Fruit fly (Drosophila melanogaster) whole organism, embryonic: ENCODE data around the gene CG13716.

Experiments used
- Ada2b ChIP-seq: fragments of 200-800 bp; sonication (Bioruptor generic); IDR thresholded peaks from 2 replicates; pipeline ENCODE4 v1.3.6; 2022; ENCODE audit warnings: missing biosample characterization, missing genetic modification characterization
- Bgb ChIP-seq: fragments of 200-800 bp; sonication (Bioruptor generic); IDR thresholded peaks from 2 replicates; pipeline ENCODE4 v1.3.6; 2022; ENCODE audit warnings: missing biosample characterization, missing genetic modification characterization; ENCODE audit not compliant: partially characterized antibody
- CG10274 ChIP-seq: fragments of 200-800 bp; sonication (Bioruptor generic); optimal IDR thresholded peaks from 3 replicates; lab custom pipeline; 2017; ENCODE audit warnings: missing biosample characterization, mild to moderate bottlenecking, missing genetic modification characterization
- CG10565 ChIP-seq: fragments of 200-800 bp; sonication (Bioruptor generic); optimal IDR thresholded peaks from 3 replicates; lab custom pipeline; 2016; ENCODE audit warnings: missing biosample characterization, mild to moderate bottlenecking, missing genetic modification characterization
- CG12104 ChIP-seq: fragments of 200-800 bp; sonication (Bioruptor generic); optimal IDR thresholded peaks from 3 replicates; lab custom pipeline; 2016; ENCODE audit warnings: missing biosample characterization, missing genetic modification characterization
- CG12155 ChIP-seq: fragments of 200-800 bp; sonication (Bioruptor generic); optimal IDR thresholded peaks from 3 replicates; lab custom pipeline; 2016; ENCODE audit warnings: missing biosample characterization, missing genetic modification characterization
- CG14014 ChIP-seq: fragments of 200-800 bp; sonication (Bioruptor generic); IDR thresholded peaks from 2 replicates; pipeline ENCODE4 v1.3.6; 2022; ENCODE audit warnings: missing biosample characterization, missing genetic modification characterization
- CG14050 ChIP-seq: fragments of 200-800 bp; sonication (Bioruptor generic); IDR thresholded peaks from 3 replicates; pipeline ENCODE4 v1.3.6; 2022; ENCODE audit warnings: missing biosample characterization, missing genetic modification characterization
- CG14441 ChIP-seq: fragments of 200-800 bp; sonication (Bioruptor generic); IDR thresholded peaks from 2 replicates; pipeline ENCODE4 v1.3.6; 2022; ENCODE audit warnings: missing biosample characterization, missing genetic modification characterization
- CG15011 ChIP-seq: fragments of 200-800 bp; sonication (Bioruptor generic); optimal IDR thresholded peaks from 3 replicates; lab custom pipeline; 2018; ENCODE audit warnings: missing biosample characterization, mild to moderate bottlenecking, missing genetic modification characterization
- CG1529 ChIP-seq: fragments of 200-800 bp; sonication (Bioruptor generic); optimal IDR thresholded peaks from 3 replicates; lab custom pipeline; 2018; ENCODE audit warnings: missing biosample characterization, missing genetic modification characterization
- CG1603 ChIP-seq: fragments of 200-800 bp; sonication (Bioruptor generic); optimal IDR thresholded peaks from 2 replicates; lab custom pipeline; 2019; ENCODE audit warnings: missing biosample characterization, mild to moderate bottlenecking, missing genetic modification characterization, moderate library complexity
- CG1647 ChIP-seq: fragments of 200-800 bp; sonication (Bioruptor generic); optimal IDR thresholded peaks from 3 replicates; lab custom pipeline; 2016; ENCODE audit warnings: missing biosample characterization, missing genetic modification characterization
- CG18764 ChIP-seq: fragments of 200-800 bp; sonication (Bioruptor generic); optimal IDR thresholded peaks from 3 replicates; lab custom pipeline; 2016; ENCODE audit warnings: missing biosample characterization, missing genetic modification characterization
- CG2678 ChIP-seq: fragments of 200-800 bp; sonication (Bioruptor generic); optimal IDR thresholded peaks from 3 replicates; lab custom pipeline; 2019; ENCODE audit warnings: missing biosample characterization, mild to moderate bottlenecking, missing genetic modification characterization, moderate library complexity
- CG2712 ChIP-seq: fragments of 200-800 bp; optimal IDR thresholded peaks from 3 replicates; lab custom pipeline; 2019; ENCODE audit warnings: missing biosample characterization, mild to moderate bottlenecking, missing genetic modification characterization, moderate library complexity
- CG2875 ChIP-seq: fragments of 200-800 bp; sonication (Bioruptor generic); optimal IDR thresholded peaks from 2 replicates; lab custom pipeline; 2017; ENCODE audit warnings: missing biosample characterization, mild to moderate bottlenecking, missing genetic modification characterization, missing genetic modification reagents
- CG32767 ChIP-seq: fragments of 200-800 bp; sonication (Bioruptor generic); IDR thresholded peaks from 2 replicates; pipeline ENCODE4 v1.3.6; 2022; ENCODE audit warnings: missing biosample characterization, missing genetic modification characterization
- CG32772 ChIP-seq: fragments of 200-800 bp; sonication (Bioruptor generic); IDR thresholded peaks from 2 replicates; pipeline ENCODE4 v1.3.6; 2022; ENCODE audit warnings: missing biosample characterization, missing genetic modification characterization
- CG4404 ChIP-seq: fragments of 200-800 bp; sonication (Bioruptor generic); IDR thresholded peaks from 2 replicates; pipeline ENCODE4 v1.3.6; 2022; ENCODE audit warnings: missing biosample characterization, missing genetic modification characterization
- CG8290 ChIP-seq, 3 experiments: fragments of 200-800 bp; sonication (Bioruptor generic); optimal IDR thresholded peaks; 2 replicates each; lab custom pipeline; 2016 to 2019; ENCODE audit warnings: missing biosample characterization in 3 of 3, missing genetic modification characterization in 3 of 3, mild to moderate bottlenecking in 2 of 3, moderate library complexity in 1 of 3
- CHES-1-like ChIP-seq: fragments of 200-800 bp; sonication (Bioruptor generic); optimal IDR thresholded peaks from 2 replicates; lab custom pipeline; 2016; ENCODE audit warnings: missing biosample characterization, missing genetic modification characterization
- Deaf1 ChIP-seq: fragments of 200-800 bp; optimal IDR thresholded peaks from 3 replicates; lab custom pipeline; 2019; ENCODE audit warnings: missing biosample characterization, mild to moderate bottlenecking, missing genetic modification characterization, moderate library complexity
- ERR ChIP-seq: fragments of 200-800 bp; sonication (Bioruptor generic); optimal IDR thresholded peaks from 2 replicates; lab custom pipeline; 2016; ENCODE audit warnings: missing biosample characterization, missing genetic modification characterization
- Ets65A ChIP-seq: fragments of 200-800 bp; sonication (Bioruptor generic); peaks from one replicate; lab custom pipeline; 2016; ENCODE audit warnings: missing biosample characterization, missing genetic modification characterization
- Lim3 ChIP-seq: fragments of 200-800 bp; sonication (Bioruptor generic); IDR thresholded peaks from 2 replicates; pipeline ENCODE4 v1.3.6; 2022; ENCODE audit warnings: missing biosample characterization, missing genetic modification characterization
- Nf-YB ChIP-seq: fragments of 200-800 bp; sonication (Bioruptor generic); optimal IDR thresholded peaks from 3 replicates; lab custom pipeline; 2019; ENCODE audit warnings: missing biosample characterization, mild to moderate bottlenecking, missing genetic modification characterization, moderate library complexity
- ab ChIP-seq: fragments of 200-800 bp; sonication (Bioruptor generic); optimal IDR thresholded peaks from 2 replicates; lab custom pipeline; 2016; ENCODE audit warnings: missing biosample characterization, missing genetic modification characterization
- ac ChIP-seq: fragments of 200-800 bp; sonication (Bioruptor generic); optimal IDR thresholded peaks from 3 replicates; lab custom pipeline; 2017; ENCODE audit warnings: missing biosample characterization, mild to moderate bottlenecking, missing genetic modification characterization
- ase ChIP-seq: fragments of 200-800 bp; sonication (Bioruptor generic); IDR thresholded peaks from 3 replicates; pipeline ENCODE4 v1.3.6; 2022; ENCODE audit warnings: missing biosample characterization, missing genetic modification characterization
- bigmax ChIP-seq: fragments of 200-800 bp; sonication (Bioruptor generic); optimal IDR thresholded peaks from 2 replicates; lab custom pipeline; 2018; ENCODE audit warnings: missing biosample characterization, mild to moderate bottlenecking, missing genetic modification characterization
- bowl ChIP-seq: fragments of 200-800 bp; sonication (Bioruptor generic); IDR thresholded peaks from 2 replicates; pipeline ENCODE4 v1.3.6; 2022; ENCODE audit warnings: missing biosample characterization, missing genetic modification characterization
- cg ChIP-seq: fragments of 200-800 bp; sonication (Bioruptor generic); optimal IDR thresholded peaks from 3 replicates; lab custom pipeline; 2019; ENCODE audit warnings: missing biosample characterization, mild to moderate bottlenecking, missing genetic modification characterization, moderate library complexity
- ems ChIP-seq: fragments of 200-800 bp; sonication (Bioruptor generic); optimal IDR thresholded peaks from 3 replicates; lab custom pipeline; 2016; ENCODE audit warnings: missing biosample characterization, missing genetic modification characterization
- eve ChIP-seq, 2 experiments: fragments of >200 bp; optimal IDR thresholded peaks; 2 replicates each; lab custom pipeline; 2017; ENCODE audit warnings: missing biosample characterization in 2 of 2, missing genetic modification characterization in 2 of 2
- ewg ChIP-seq: fragments of 200-800 bp; sonication (Bioruptor generic); optimal IDR thresholded peaks from 3 replicates; lab custom pipeline; 2017; ENCODE audit warnings: mild to moderate bottlenecking, missing biosample characterization, missing genetic modification reagents, missing genetic modification characterization
- fd96Cb ChIP-seq: fragments of 200-800 bp; sonication (Bioruptor generic); optimal IDR thresholded peaks from 2 replicates; lab custom pipeline; 2018; ENCODE audit warnings: missing biosample characterization, mild to moderate bottlenecking, missing genetic modification characterization, moderate library complexity
- gce ChIP-seq: fragments of 200-800 bp; sonication (Bioruptor generic); IDR thresholded peaks from 3 replicates; pipeline ENCODE4 v1.3.6; 2022; ENCODE audit warnings: missing biosample characterization, missing genetic modification characterization
- ind ChIP-seq: fragments of 200-800 bp; sonication (Bioruptor generic); optimal IDR thresholded peaks from 3 replicates; lab custom pipeline; 2016; ENCODE audit warnings: missing biosample characterization, missing genetic modification characterization
- ken ChIP-seq: fragments of 200-800 bp; sonication (Bioruptor generic); IDR thresholded peaks from 3 replicates; pipeline ENCODE4 v1.3.6; 2022; ENCODE audit warnings: missing biosample characterization, missing genetic modification characterization
- kni ChIP-seq: fragments of 200-800 bp; sonication (Bioruptor generic); optimal IDR thresholded peaks from 3 replicates; lab custom pipeline; 2017; ENCODE audit warnings: mild to moderate bottlenecking, missing biosample characterization, missing genetic modification reagents, missing genetic modification characterization
- lilli ChIP-seq: fragments of 200-800 bp; sonication (Bioruptor generic); optimal IDR thresholded peaks from 3 replicates; lab custom pipeline; 2016; ENCODE audit warnings: missing biosample characterization, missing genetic modification characterization
- pan ChIP-seq, 4 experiments: fragments of >200 bp in 3 of 4; fragments of 200-800 bp in 1 of 4; sonication (Bioruptor generic) in 1 of 4; optimal IDR thresholded peaks in 3 of 4; IDR thresholded peaks in 1 of 4; 2 replicates each; pipeline versions ENCODE4 v1.3.6 to Lab custom; 2017 to 2022; ENCODE audit warnings: missing biosample characterization in 2 of 4, missing genetic modification characterization in 2 of 4, mixed read lengths in 1 of 4
- pnt ChIP-seq: fragments of 200-800 bp; sonication (Bioruptor generic); optimal IDR thresholded peaks from 3 replicates; lab custom pipeline; 2016; ENCODE audit warnings: missing biosample characterization, missing genetic modification characterization
- ro ChIP-seq: fragments of 200-800 bp; sonication (Bioruptor generic); IDR thresholded peaks from 2 replicates; pipeline ENCODE4 v1.3.6; 2022; ENCODE audit warnings: missing biosample characterization, missing genetic modification characterization
- run ChIP-seq: fragments of 200-800 bp; sonication (Bioruptor generic); optimal IDR thresholded peaks from 3 replicates; lab custom pipeline; 2018; ENCODE audit warnings: missing biosample characterization, mild to moderate bottlenecking, missing genetic modification characterization
- sd ChIP-seq: fragments of 200-800 bp; sonication (Bioruptor generic); optimal IDR thresholded peaks from 3 replicates; lab custom pipeline; 2018; ENCODE audit warnings: missing biosample characterization, mild to moderate bottlenecking, missing genetic modification characterization, moderate library complexity
- sob ChIP-seq: fragments of 200-800 bp; sonication (Bioruptor generic); IDR thresholded peaks from 2 replicates; pipeline ENCODE4 v1.3.6; 2022; ENCODE audit warnings: missing biosample characterization, missing genetic modification characterization
- tna ChIP-seq: fragments of 200-800 bp; sonication (Bioruptor generic); IDR thresholded peaks from 2 replicates; pipeline ENCODE4 v1.3.6; 2022; ENCODE audit warnings: missing biosample characterization, missing genetic modification characterization; ENCODE audit not compliant: partially characterized antibody
- tx ChIP-seq: fragments of 200-800 bp; sonication (Bioruptor generic); optimal IDR thresholded peaks from 2 replicates; lab custom pipeline; 2016; ENCODE audit warnings: missing biosample characterization, missing genetic modification characterization
- usp ChIP-seq: fragments of >200 bp; optimal IDR thresholded peaks from 2 replicates; lab custom pipeline; 2017; ENCODE audit warnings: missing biosample characterization, missing genetic modification characterization
- zf30C ChIP-seq: fragments of 200-800 bp; sonication (Bioruptor generic); optimal IDR thresholded peaks from 3 replicates; lab custom pipeline; 2018; ENCODE audit warnings: missing biosample characterization, mild to moderate bottlenecking, missing genetic modification characterization

The CG13716 gene

dm6 chr3L:4613846-4614247 is 20.7 kb downstream of the CG13716 start (continued):
- TF ChIP-seq pan (optimal IDR thresholded peaks at IDR 0.05; lab: Kevin White, UChicago) (no peak), pan (GFP tag; optimal IDR thresholded peaks at IDR 0.05 in 1 of 2, IDR thresholded peaks at IDR 0.05 in 1 of 2) (no peak), CG2875 (GFP tag; lab: Kevin White, UChicago) (no peak), pnt (GFP tag; lab: Kevin White, UChicago) (no peak), kni (GFP tag; lab: Kevin White, UChicago) (no peak), CG2678 (tag; lab: Kevin White, UChicago) (peak; percentile 13), CG32767 (GFP tag; lab: Robert Waterston, UW) (no peak), zf30C (GFP tag; lab: Kevin White, UChicago) (peak; percentile 85), ab (GFP tag; lab: Kevin White, UChicago) (no peak), bigmax (GFP tag; lab: Kevin White, UChicago) (no peak), cg (GFP tag; lab: Kevin White, UChicago) (no peak), CHES-1-like (GFP tag; lab: Kevin White, UChicago) (no peak), Nf-YB (GFP tag; lab: Kevin White, UChicago) (peak; percentile 17), Bgb (GFP tag; lab: Robert Waterston, UW) (no peak), CG12155 (no peak), fd96Cb (tag; lab: Kevin White, UChicago) (no peak), CG15011 (no peak), tna (GFP tag; lab: Robert Waterston, UW) (no peak), ems (GFP tag; lab: Kevin White, UChicago) (no peak), sob (no peak), CG1529 (GFP tag; lab: Kevin White, UChicago) (peak; percentile 7), ac (GFP tag; lab: Kevin White, UChicago) (peak; percentile 75), tx (GFP tag; lab: Kevin White, UChicago) (no peak), CG32772 (GFP tag; lab: Robert Waterston, UW) (no peak), usp (GFP tag; lab: Kevin White, UChicago) (no peak), gce (GFP tag; lab: Robert Waterston, UW) (no peak), ewg (GFP tag; lab: Kevin White, UChicago) (no peak), ken (no peak), Lim3 (GFP tag; lab: Robert Waterston, UW) (no peak), CG18764 (no peak), CG14014 (GFP tag; lab: Robert Waterston, UW) (no peak), ro (GFP tag; lab: Robert Waterston, UW) (no peak), ind (GFP tag; lab: Kevin White, UChicago) (no peak), bowl (GFP tag; lab: Robert Waterston, UW) (no peak), CG2712 (tag; lab: Kevin White, UChicago) (peak; percentile 44), CG1647 (no peak), CG10274 (GFP tag; lab: Kevin White, UChicago) (no peak), CG1603 (peak; percentile 16), eve (GFP tag; optimal IDR thresholded peaks at IDR 0.05; lab: Kevin White, UChicago) (peak in 1 of 2 experiments; percentile 15), CG10565 (GFP tag; lab: Kevin White, UChicago) (no peak), CG4404 (GFP tag; lab: Robert Waterston, UW) (no peak), lilli (GFP tag; lab: Kevin White, UChicago) (no peak), run (tag; lab: Kevin White, UChicago) (no peak), ERR (GFP tag; lab: Kevin White, UChicago) (no peak), Ets65A (GFP tag; lab: Kevin White, UChicago) (peak; percentile 75), Ada2b (GFP tag; lab: Robert Waterston, UW) (no peak), CG12104 (GFP tag; lab: Kevin White, UChicago) (no peak), ase (GFP tag; lab: Robert Waterston, UW) (no peak), CG8290 (GFP tag; optimal IDR thresholded peaks at IDR 0.05; lab: Kevin White, UChicago) (peak; percentile 33), CG8290 (tag; optimal IDR thresholded peaks at IDR 0.05; lab: Kevin White, UChicago) (peak; percentile 24 to 33), CG14050 (GFP tag; lab: Robert Waterston, UW) (no peak), Deaf1 (no peak), CG14441 (no peak), sd (no peak)
